Fruit fly (Drosophila melanogaster): ENCODE measurements around the gene CG15143.

dm6 chr2L:17532134-17532533 is 7.8 kb upstream of the CG15143 start, which contains the start of gene CG15145:
- TF ChIP-seq CG11902 (GFP tag; optimal IDR thresholded peaks at IDR 0.05): no peak
- no peak for TF ChIP-seq CG6792 (GFP tag; optimal IDR thresholded peaks at IDR 0.05)
- TF ChIP-seq topi (GFP tag; optimal IDR thresholded peaks at IDR 0.05): no peak
- no peak for TF ChIP-seq ss (GFP tag; optimal IDR thresholded peaks at IDR 0.05)
- no peak for TF ChIP-seq Hr39 (GFP tag; optimal IDR thresholded peaks at IDR 0.05)
